Worm (Caenorhabditis elegans) whole organism, L4/young adult: ENCODE data around the gene C23H5.15.

Source experiments
- W03F9.2 ChIP-seq: fragments of 150-350 bp; optimal IDR thresholded peaks from 2 replicates; lab custom pipeline; 2014; ENCODE audit warnings: missing biosample characterization, missing genetic modification characterization
- dao-5 ChIP-seq: sonication (generic microtip); optimal IDR thresholded peaks from 2 replicates; lab custom pipeline; 2016; ENCODE audit warnings: missing genotype, missing genetic modification characterization, moderate library complexity, missing compliant biosample characterization
- him-1 ChIP-seq: sonication (generic microtip); optimal IDR thresholded peaks from 2 replicates; lab custom pipeline; 2016; ENCODE audit warnings: missing genotype, missing genetic modification reagents, missing genetic modification characterization, missing compliant biosample characterization

The C23H5.15 gene

DNA sequence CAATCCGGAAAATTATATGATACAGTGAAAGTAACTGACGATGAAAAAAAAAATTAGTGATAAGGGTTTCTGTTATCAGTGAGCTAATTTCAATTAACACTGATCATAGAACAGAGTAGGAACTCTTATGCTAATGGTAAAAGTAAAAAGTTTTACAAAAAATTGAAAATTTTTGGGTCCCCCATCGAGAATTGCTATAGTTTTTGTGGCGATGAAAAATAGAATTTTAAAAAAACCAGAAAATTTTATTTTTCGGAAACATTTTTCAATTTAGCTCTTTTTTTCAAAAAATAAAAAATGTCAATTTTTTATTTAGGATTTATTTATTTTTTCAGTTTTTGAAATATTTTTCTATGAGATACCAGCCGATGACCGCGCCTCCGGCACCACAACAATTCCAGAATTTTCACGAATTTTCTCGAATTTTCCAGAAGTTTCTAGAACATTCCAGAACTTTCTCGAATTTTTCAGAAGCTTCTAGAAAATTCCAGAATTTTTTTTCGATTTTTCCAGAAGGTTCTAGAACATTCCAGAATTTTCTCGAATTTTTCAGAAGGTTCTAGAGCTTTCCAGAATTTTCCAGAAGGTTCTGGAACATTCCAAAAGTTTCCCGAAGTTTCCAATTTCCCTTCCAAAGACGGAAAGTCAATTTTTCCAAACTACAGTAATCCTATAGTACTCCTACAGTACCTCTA is 10.8 kb upstream of the C23H5.15 start, which contains the start of gene C23H5.8:
C23H5.8 (minus strand) TSS at position 51 of the 695 bp plus-strand sequence.
- no peak for TF ChIP-seq dao-5 (tag; lab: Kevin White, UChicago)
- no peak for TF ChIP-seq him-1 (tag; lab: Kevin White, UChicago)
- no peak for TF ChIP-seq W03F9.2 (tag; lab: Kevin White, UChicago)

DNA sequence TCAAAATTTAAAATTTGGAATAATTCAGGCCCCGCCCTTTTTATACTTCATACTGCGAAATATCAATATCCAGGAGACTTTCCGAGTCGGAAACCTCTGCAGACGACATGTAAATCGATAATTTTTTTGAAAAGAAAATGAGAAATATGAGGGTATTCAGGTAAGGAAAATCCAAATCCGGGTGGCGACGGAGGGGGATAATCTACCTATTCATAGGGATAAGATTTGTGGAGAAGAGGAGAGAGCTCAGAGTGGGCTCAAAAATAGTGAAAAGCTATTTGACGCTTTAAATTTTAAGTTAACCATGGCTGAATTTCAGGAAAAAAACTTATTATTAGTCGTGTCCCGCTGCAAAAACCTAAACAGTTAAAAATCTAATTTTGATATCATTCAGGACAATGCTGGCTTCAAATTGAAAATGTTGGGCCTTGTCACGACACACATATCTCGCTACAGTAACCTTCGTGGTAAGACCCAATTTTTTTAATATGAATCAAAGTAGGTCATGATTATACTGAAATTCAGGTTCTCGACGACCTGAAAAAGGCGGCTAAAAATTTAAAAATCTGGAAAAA is 8.7 kb upstream of the C23H5.15 start, which contains the start of gene che-6:
che-6 (minus strand) TSS at position 109 of the 575 bp plus-strand sequence.
- TF ChIP-seq dao-5 (tag; lab: Kevin White, UChicago): no peak
- no peak for TF ChIP-seq him-1 (tag; lab: Kevin White, UChicago)
- no peak for TF ChIP-seq W03F9.2 (tag; lab: Kevin White, UChicago)

DNA sequence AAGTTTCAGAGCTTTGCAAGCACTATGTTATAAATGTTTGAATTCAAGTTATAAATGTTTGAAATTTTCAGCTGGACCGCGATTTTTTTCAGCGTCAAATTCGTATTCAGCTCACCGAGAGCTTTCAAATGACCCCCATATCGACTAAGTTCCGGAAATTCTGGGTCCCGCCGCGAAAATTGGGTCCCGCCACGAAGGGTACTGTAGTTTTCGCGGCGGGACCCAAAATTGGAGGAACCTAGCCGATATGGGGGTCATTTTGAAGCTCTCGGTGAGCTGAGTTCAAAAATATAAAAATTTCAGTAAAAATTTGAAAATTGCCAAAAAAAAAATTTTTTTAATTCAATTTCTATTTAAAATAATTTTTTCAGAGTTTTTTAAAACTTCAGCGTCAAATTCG is 4.0 kb upstream of the C23H5.15 start:
- TF ChIP-seq dao-5 (tag; lab: Kevin White, UChicago): no peak
- no peak for TF ChIP-seq W03F9.2 (tag; lab: Kevin White, UChicago)
- no peak for TF ChIP-seq him-1 (tag; lab: Kevin White, UChicago)

DNA sequence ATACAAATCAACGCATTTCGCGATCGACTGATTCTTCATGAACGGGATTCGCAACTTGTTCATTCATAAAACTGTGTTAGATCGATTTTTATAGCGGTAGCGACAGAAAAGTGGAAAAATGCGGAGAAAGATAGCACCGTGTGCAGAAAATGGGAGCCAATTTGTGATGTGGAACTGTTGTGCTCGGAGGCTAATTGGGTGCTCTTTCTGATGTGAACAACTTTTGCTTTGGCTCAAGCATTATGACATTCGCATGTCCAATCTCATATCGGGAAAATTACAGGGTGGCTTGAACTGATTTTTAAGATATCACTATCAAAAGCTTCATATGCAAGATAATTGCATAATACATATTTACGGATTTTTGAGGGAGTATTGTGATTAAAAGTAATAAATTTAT is 2.9 kb downstream of the C23H5.15 start, which contains the start of gene C23H5.11:
C23H5.11 (minus strand) TSS at position 101 of the 400 bp plus-strand sequence.
- TF ChIP-seq W03F9.2 (tag; lab: Kevin White, UChicago): no peak
- no peak for TF ChIP-seq dao-5 (tag; lab: Kevin White, UChicago)
- no peak for TF ChIP-seq him-1 (tag; lab: Kevin White, UChicago)

DNA sequence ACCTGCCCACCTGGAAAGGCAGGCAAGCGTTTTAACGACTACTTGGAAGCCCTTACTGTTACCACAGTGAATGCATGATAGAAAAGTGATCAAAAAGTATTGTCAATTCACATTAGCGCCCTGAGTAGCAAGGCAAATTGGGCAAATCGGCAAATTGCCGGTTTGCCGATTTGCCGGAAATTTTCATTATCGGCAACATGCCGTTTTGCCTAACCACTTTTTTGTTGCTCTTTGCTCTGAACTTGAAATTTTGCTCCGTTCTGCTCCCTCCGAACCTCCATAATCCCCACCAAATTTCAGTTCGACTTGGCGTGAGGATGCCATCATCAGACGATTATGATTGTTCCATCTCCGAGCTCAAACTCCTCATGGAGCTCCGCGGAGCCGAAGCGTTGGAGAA is 19.0 kb downstream of the C23H5.15 start, which contains the start of gene mca-2:
mca-2 (plus strand) TSS at position 301 of the 400 bp plus-strand sequence.
- no peak for TF ChIP-seq dao-5 (tag; lab: Kevin White, UChicago)
- TF ChIP-seq him-1 (tag; lab: Kevin White, UChicago): no peak
- no peak for TF ChIP-seq W03F9.2 (tag; lab: Kevin White, UChicago)

DNA sequence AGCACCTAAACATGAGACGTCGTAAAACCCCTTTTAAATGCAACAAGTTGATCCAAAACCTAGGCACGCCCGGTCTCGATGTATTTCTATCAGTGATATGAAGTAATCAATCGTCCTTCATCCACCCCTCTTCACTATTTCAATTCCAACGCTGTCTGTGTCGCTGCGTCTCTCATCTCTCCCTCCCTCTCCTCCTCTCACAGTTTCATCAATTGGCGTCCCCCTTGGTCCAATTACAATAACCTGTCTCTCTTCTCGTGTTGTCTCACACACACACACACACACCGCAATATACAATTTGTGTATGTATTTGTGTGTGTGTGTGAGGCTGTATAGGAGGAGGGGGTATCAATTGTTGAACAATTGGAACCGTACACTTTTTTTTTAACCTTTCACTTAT is 19.5 kb downstream of the C23H5.15 start:
- TF ChIP-seq W03F9.2 (tag; lab: Kevin White, UChicago): no peak
- no peak for TF ChIP-seq him-1 (tag; lab: Kevin White, UChicago)
- TF ChIP-seq dao-5 (tag; lab: Kevin White, UChicago): no peak

DNA sequence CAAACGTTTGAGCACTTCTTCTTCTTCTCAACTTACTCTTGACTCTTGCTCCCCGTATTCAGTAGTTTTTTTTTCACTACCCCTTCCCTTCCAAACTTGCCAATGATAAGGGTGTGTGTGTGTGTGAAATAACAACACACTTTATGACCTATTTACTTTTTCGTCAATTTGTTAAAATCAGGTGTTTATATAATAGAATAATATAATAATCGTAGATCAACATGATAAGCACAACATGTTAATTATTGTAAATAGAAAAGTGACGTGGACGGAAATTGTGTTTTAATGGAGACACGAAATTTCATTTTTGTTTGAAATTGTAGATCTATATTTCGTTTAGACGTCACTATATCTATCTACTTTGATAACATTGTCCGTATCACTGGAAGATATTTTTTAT is 22.4 kb downstream of the C23H5.15 start:
- TF ChIP-seq W03F9.2 (tag; lab: Kevin White, UChicago): no peak
- TF ChIP-seq dao-5 (tag; lab: Kevin White, UChicago): no peak
- no peak for TF ChIP-seq him-1 (tag; lab: Kevin White, UChicago)

DNA sequence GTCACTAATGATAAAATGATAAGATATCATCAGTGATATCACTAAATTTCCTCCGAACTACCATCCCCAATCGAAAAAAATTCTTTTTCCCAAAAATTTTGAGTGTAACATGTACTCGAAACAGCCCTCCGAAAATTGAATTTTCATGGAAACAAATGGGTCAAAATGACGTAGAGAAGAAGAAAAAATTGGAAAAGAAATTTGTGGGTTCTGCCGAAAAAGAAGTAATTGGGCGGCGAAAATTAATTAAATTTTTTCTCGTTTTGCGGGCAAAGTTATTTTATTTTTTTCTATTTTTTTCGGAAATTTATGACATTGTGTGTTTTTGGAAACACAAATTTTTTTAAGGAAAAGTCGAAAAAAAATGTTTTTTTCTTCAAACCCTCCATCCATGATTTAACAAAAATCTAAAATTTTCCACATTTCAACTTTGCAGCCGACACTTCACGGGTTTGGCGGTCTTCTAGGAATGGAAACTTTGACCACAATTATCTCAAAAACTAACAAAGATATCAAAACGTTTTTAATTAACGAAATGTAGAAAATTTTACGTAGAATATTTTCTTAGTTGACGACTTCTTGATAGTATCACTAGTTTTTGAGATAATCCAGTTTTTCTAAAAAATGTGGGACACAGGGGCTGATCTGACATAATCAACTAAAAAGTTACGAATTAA is 25.4 kb downstream of the C23H5.15 start:
- no peak for TF ChIP-seq dao-5 (tag; lab: Kevin White, UChicago)
- TF ChIP-seq W03F9.2 (tag; lab: Kevin White, UChicago): no peak
- no peak for TF ChIP-seq him-1 (tag; lab: Kevin White, UChicago)

DNA sequence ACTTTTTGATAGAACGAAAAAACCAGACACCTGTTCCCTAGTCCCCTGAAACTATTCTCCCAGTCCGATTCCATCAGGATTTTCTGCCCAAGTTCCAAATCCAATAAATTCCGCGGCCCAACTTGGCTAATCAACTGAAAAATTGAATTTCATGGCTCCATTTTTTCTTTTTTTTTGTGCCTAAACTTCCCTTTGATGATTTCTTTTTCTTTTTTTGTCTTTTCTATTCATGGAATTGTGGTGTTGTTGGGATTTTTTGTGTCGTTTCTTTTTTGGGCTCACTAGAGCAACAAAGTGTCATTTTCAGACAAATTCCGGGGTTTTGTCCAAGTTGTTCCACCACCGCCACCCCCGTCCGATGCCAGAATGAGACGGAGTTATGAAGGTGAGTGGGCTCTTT is 36.8 kb downstream of the C23H5.15 start, which contains the start of gene arrd-26:
arrd-26 (plus strand) TSS at position 301 of the 400 bp plus-strand sequence.
- TF ChIP-seq W03F9.2 (tag; lab: Kevin White, UChicago) (no peak), dao-5 (tag; lab: Kevin White, UChicago) (no peak), him-1 (tag; lab: Kevin White, UChicago) (no peak)

DNA sequence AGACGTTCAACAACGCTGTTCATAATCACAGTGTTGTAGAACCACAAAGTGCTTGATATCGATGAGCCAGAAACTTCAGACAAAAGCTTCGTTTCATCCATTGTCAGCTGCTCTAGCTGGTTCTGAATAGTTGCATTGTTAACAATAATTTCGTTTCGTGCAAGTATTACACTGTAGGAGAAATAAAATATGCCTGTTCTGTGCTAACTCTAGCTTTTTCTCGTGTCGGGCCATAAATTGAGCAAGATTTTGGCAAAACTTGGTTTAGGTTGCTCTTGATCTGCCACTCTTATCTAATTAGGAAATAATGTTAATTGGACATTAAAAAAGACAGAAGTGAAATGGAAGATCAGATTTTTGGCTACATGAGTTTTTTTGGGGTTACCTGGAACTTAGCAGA is 43.7 kb downstream of the C23H5.15 start, which contains the start of gene R05C11.2:
R05C11.2 (minus strand) TSS at position 101 of the 400 bp plus-strand sequence.
- TF ChIP-seq dao-5 (tag; lab: Kevin White, UChicago) (no peak), W03F9.2 (tag; lab: Kevin White, UChicago) (no peak), him-1 (tag; lab: Kevin White, UChicago) (no peak)

DNA sequence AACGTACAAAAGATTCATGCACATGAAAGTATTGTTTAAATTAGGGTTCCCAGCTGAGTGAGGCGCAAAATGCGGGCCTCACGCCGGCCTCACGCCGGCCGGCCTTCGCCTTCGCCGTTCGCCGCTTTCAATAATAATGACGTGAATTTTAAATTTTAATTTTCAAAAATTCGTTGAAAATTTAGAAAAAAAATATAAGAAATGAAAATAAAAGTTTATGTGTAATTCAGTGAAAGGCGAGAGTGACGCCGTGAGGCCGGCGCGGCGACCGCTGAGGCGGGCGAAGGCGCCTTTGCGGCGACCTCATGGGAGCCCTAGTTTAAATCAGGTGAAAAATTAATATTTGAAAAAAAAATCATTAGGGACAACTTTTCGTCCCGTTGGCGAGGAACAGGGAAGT is 45.2 kb downstream of the C23H5.15 start:
- no peak for TF ChIP-seq W03F9.2 (tag; lab: Kevin White, UChicago)
- TF ChIP-seq him-1 (tag; lab: Kevin White, UChicago): no peak
- no peak for TF ChIP-seq dao-5 (tag; lab: Kevin White, UChicago)

DNA sequence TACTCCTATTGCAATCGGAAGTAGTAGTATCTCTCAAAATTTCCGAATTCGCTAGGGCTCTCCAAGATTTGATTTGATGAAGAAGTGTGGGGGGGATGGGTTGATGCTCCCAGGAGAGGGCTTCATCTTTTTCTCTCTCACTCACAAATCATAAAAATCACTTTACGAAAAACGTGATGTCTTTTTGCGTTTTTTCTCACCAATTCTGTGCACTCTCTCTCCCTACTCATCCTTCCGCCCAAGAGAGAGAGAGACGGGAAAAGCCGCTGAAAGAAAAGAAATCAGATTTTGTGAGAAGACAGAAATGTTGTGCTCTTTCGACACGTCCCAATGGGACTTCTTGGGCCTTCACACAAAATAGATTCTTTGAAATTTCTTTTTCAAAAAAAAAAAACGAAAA is 49.1 kb downstream of the C23H5.15 start:
- peak; percentile 34 for TF ChIP-seq him-1 (tag; lab: Kevin White, UChicago)
- no peak for TF ChIP-seq dao-5 (tag; lab: Kevin White, UChicago)

DNA sequence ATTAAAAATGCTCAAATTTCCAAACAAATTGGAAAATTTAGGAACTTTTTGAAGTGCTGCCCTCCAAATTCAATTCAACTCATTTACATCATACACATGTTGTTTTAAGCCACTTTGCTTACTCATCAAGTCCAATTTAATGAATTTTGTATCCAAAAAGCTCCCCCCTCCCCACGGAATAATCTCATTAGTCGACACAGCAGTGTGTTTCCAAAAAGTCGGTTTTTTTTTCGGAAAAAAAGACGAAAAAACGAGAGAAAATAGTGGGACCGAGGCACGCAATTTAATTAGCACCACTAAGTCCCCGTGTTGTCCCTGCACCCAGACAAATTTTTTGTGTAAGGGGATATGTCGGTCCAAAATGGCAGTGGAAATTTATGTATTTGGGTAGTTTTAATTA is 50.4 kb downstream of the C23H5.15 start:
- TF ChIP-seq dao-5 (tag; lab: Kevin White, UChicago) (no peak), him-1 (tag; lab: Kevin White, UChicago) (peak; percentile 33)
